Worm (Caenorhabditis elegans) whole organism, young adult: ENCODE results near the gene egl-4.
A peak's percentile ranks its signal among the peaks of the same experiment; 100 is the strongest.

Source experiments
- B0035.1 ChIP-seq: sonication (generic microtip); optimal IDR thresholded peaks from 2 replicates; lab custom pipeline; 2016; ENCODE audit warnings: missing genetic modification characterization, mild to moderate bottlenecking, missing compliant biosample characterization, missing genotype, missing genetic modification reagents
- F10E7.11 ChIP-seq: sonication (generic microtip); optimal IDR thresholded peaks from 2 replicates; lab custom pipeline; 2017; ENCODE audit warnings: mild to moderate bottlenecking, missing genetic modification characterization, moderate library complexity, missing compliant biosample characterization
- F33H1.4 ChIP-seq: fragments of 200-800 bp; sonication (Bioruptor generic); IDR thresholded peaks from 2 replicates; pipeline ENCODE4 v1.3.6; 2022; ENCODE audit warnings: missing genetic modification reagents, missing genetic modification characterization, missing compliant biosample characterization
- F57C9.4 ChIP-seq: sonication (generic microtip); optimal IDR thresholded peaks from 2 replicates; lab custom pipeline; 2017; ENCODE audit warnings: mild to moderate bottlenecking, missing genetic modification characterization, missing compliant biosample characterization
- K12H6.12 ChIP-seq: fragments of 200-800 bp; sonication (Bioruptor generic); optimal IDR thresholded peaks from 2 replicates; lab custom pipeline; 2018; ENCODE audit warnings: mild to moderate bottlenecking, missing genetic modification characterization, missing compliant biosample characterization
- T26A5.8 ChIP-seq: sonication (generic microtip); optimal IDR thresholded peaks from 2 replicates; lab custom pipeline; 2016; ENCODE audit warnings: missing genetic modification characterization, missing compliant biosample characterization
- Y53F4B.3 ChIP-seq: fragments of 200-800 bp; sonication (Bioruptor generic); IDR thresholded peaks from 2 replicates; pipeline ENCODE4 v1.3.6; 2022; ENCODE audit warnings: missing genetic modification reagents, missing genetic modification characterization, missing compliant biosample characterization
- Y53G8AR.9 ChIP-seq: fragments of 200-800 bp; sonication (Bioruptor generic); conservative IDR thresholded peaks from 2 replicates; pipeline ENCODE4 v1.3.6; 2022; ENCODE audit warnings: missing genetic modification reagents, missing genetic modification characterization, missing compliant biosample characterization
- Y56A3A.18 ChIP-seq: fragments of 200-800 bp; sonication (Bioruptor generic); IDR thresholded peaks from 2 replicates; pipeline ENCODE4 v1.3.6; 2022; ENCODE audit warnings: missing genetic modification reagents, missing genetic modification characterization, missing compliant biosample characterization
- Y67H2A.10 ChIP-seq: fragments of 200-800 bp; sonication (Bioruptor generic); conservative IDR thresholded peaks from 2 replicates; pipeline ENCODE4 v1.3.6; 2022; ENCODE audit warnings: missing genetic modification reagents, missing genetic modification characterization, missing compliant biosample characterization
- ZK185.1 ChIP-seq: sonication (generic microtip); optimal IDR thresholded peaks from 2 replicates; lab custom pipeline; 2016; ENCODE audit warnings: mild to moderate bottlenecking, missing genetic modification characterization, missing compliant biosample characterization; ENCODE audit not compliant: poor library complexity, severe bottlenecking
- ama-1 ChIP-seq, 3 experiments: fragments of 150-350 bp in 1 of 3; sonication (generic microtip) in 2 of 3; optimal IDR thresholded peaks; 2 replicates each; lab custom pipeline; 2014 to 2018; ENCODE audit warnings: missing biosample characterization in 2 of 3, missing genetic modification characterization in 2 of 3, missing genetic modification reagents in 2 of 3
- aptf-2 ChIP-seq: fragments of 200-800 bp; sonication (Bioruptor generic); conservative IDR thresholded peaks from 2 replicates; pipeline ENCODE4 v1.3.6; 2022; ENCODE audit warnings: missing genetic modification reagents, missing genetic modification characterization, missing compliant biosample characterization
- atf-7 ChIP-seq: sonication (generic microtip); optimal IDR thresholded peaks from 2 replicates; lab custom pipeline; 2017; ENCODE audit warnings: mild to moderate bottlenecking, missing genetic modification characterization, missing compliant biosample characterization
- attf-3 ChIP-seq: fragments of 200-800 bp; sonication (Bioruptor generic); conservative IDR thresholded peaks from 2 replicates; pipeline ENCODE4 v1.3.6; 2022; ENCODE audit warnings: missing genetic modification reagents, missing genetic modification characterization, missing compliant biosample characterization
- bed-1 ChIP-seq: fragments of 200-800 bp; sonication (Bioruptor generic); IDR thresholded peaks from 2 replicates; pipeline ENCODE4 v1.3.6; 2022; ENCODE audit warnings: missing genetic modification reagents, missing genetic modification characterization, missing compliant biosample characterization
- ccch-3 ChIP-seq: fragments of 200-800 bp; sonication (Bioruptor generic); optimal IDR thresholded peaks from 2 replicates; lab custom pipeline; 2018; ENCODE audit warnings: mild to moderate bottlenecking, missing genetic modification characterization, missing compliant biosample characterization
- cebp-1 ChIP-seq, 2 experiments: fragments of 200-800 bp in 1 of 2; sonication (Bioruptor generic) in 1 of 2; sonication (generic microtip) in 1 of 2; IDR thresholded peaks in 1 of 2; optimal IDR thresholded peaks in 1 of 2; 2 replicates each; pipeline versions ENCODE4 v1.3.6 to Lab custom; 2017 to 2022; ENCODE audit warnings: missing compliant biosample characterization in 2 of 2, missing genetic modification characterization in 2 of 2, mild to moderate bottlenecking in 1 of 2, missing genetic modification reagents in 1 of 2, moderate library complexity in 1 of 2
- cebp-2 ChIP-seq: fragments of 200-800 bp; sonication (Bioruptor generic); IDR thresholded peaks from 2 replicates; pipeline ENCODE4 v1.3.6; 2022; ENCODE audit warnings: missing genetic modification characterization, missing compliant biosample characterization
- ceh-40 ChIP-seq: fragments of 200-800 bp; sonication (Bioruptor generic); IDR thresholded peaks from 2 replicates; pipeline ENCODE4 v1.3.6; 2022; ENCODE audit warnings: missing genetic modification characterization, missing compliant biosample characterization
- ceh-91 ChIP-seq: fragments of 200-800 bp; sonication (Bioruptor generic); IDR thresholded peaks from 2 replicates; pipeline ENCODE4 v1.3.6; 2022; ENCODE audit warnings: missing genetic modification reagents, missing genetic modification characterization, missing compliant biosample characterization
- chd-7 ChIP-seq: sonication (generic microtip); optimal IDR thresholded peaks from 2 replicates; lab custom pipeline; 2016; ENCODE audit warnings: mild to moderate bottlenecking, missing genetic modification characterization, moderate library complexity, missing compliant biosample characterization
- hmg-20 ChIP-seq: fragments of 200-800 bp; sonication (Bioruptor generic); IDR thresholded peaks from 2 replicates; pipeline ENCODE4 v1.3.6; 2022; ENCODE audit warnings: missing genetic modification reagents, missing genetic modification characterization, missing compliant biosample characterization
- lag-1 ChIP-seq: fragments of 200-800 bp; sonication (Bioruptor generic); IDR thresholded peaks from 2 replicates; pipeline ENCODE4 v1.3.6; 2022; ENCODE audit warnings: missing genetic modification reagents, missing genetic modification characterization, missing compliant biosample characterization
- let-607 ChIP-seq, 2 experiments: fragments of 200-800 bp in 1 of 2; sonication (Bioruptor generic) in 1 of 2; sonication (generic microtip) in 1 of 2; optimal IDR thresholded peaks; 2 replicates each; lab custom pipeline; 2016 to 2018; ENCODE audit warnings: mild to moderate bottlenecking in 2 of 2, missing compliant biosample characterization in 2 of 2, missing genetic modification characterization in 2 of 2, moderate library complexity in 2 of 2, missing genotype in 1 of 2
- lsl-1 ChIP-seq: fragments of 200-800 bp; sonication (Bioruptor generic); optimal IDR thresholded peaks from 2 replicates; lab custom pipeline; 2018; ENCODE audit warnings: mild to moderate bottlenecking, missing genetic modification characterization, moderate library complexity, missing compliant biosample characterization
- madf-10 ChIP-seq: sonication (generic microtip); optimal IDR thresholded peaks from 2 replicates; lab custom pipeline; 2016; ENCODE audit warnings: mild to moderate bottlenecking, missing genetic modification characterization, missing compliant biosample characterization
- mes-4 ChIP-seq: sonication (generic microtip); optimal IDR thresholded peaks from 2 replicates; lab custom pipeline; 2016; ENCODE audit warnings: missing genotype, missing genetic modification characterization, missing compliant biosample characterization
- nfya-1 ChIP-seq: sonication (generic microtip); optimal IDR thresholded peaks from 2 replicates; lab custom pipeline; 2017; ENCODE audit warnings: antibody characterized with exemption, missing compliant biosample characterization, missing genetic modification characterization, borderline replicate concordance; ENCODE audit not compliant: insufficient read depth
- nfya-2 ChIP-seq: fragments of 200-800 bp; sonication (Bioruptor generic); IDR thresholded peaks from 2 replicates; pipeline ENCODE4 v1.3.6; 2022; ENCODE audit warnings: missing genetic modification reagents, missing genetic modification characterization, missing compliant biosample characterization
- nhr-120 ChIP-seq: fragments of 200-800 bp; sonication (Bioruptor generic); IDR thresholded peaks from 2 replicates; pipeline ENCODE4 v1.3.6; 2022; ENCODE audit warnings: missing genetic modification characterization, missing compliant biosample characterization
- nhr-80 ChIP-seq: sonication (generic microtip); optimal IDR thresholded peaks from 2 replicates; lab custom pipeline; 2016; ENCODE audit warnings: missing genetic modification characterization, missing compliant biosample characterization
- pbrm-1 ChIP-seq: fragments of 200-800 bp; sonication (Bioruptor generic); IDR thresholded peaks from 2 replicates; pipeline ENCODE4 v1.3.6; 2022; ENCODE audit warnings: missing genetic modification reagents, missing genetic modification characterization, missing compliant biosample characterization
- pha-4 ChIP-seq: fragments of 150-350 bp; sonication (generic microtip); optimal IDR thresholded peaks from 2 replicates; lab custom pipeline; 2014; ENCODE audit warnings: missing biosample characterization, missing genetic modification reagents, missing genetic modification characterization
- rec-8 ChIP-seq, 2 experiments: sonication (generic microtip); optimal IDR thresholded peaks; 2 replicates each; lab custom pipeline; 2016; ENCODE audit warnings: mild to moderate bottlenecking in 2 of 2, missing genetic modification characterization in 2 of 2, missing genetic modification reagents in 2 of 2, missing genotype in 2 of 2, missing biosample characterization in 1 of 2, missing compliant biosample characterization in 1 of 2, moderate library complexity in 1 of 2
- repo-1 ChIP-seq: sonication (generic microtip); optimal IDR thresholded peaks from 2 replicates; lab custom pipeline; 2017; ENCODE audit warnings: mild to moderate bottlenecking, missing genetic modification characterization, missing compliant biosample characterization
- rpc-1 ChIP-seq, 2 experiments: fragments of 150-350 bp in 1 of 2; sonication (generic microtip) in 1 of 2; optimal IDR thresholded peaks; 2 replicates each; lab custom pipeline; 2014 to 2018; ENCODE audit warnings: missing biosample characterization in 1 of 2, missing genetic modification characterization in 1 of 2, missing genetic modification reagents in 1 of 2, missing genotype in 1 of 2
- sea-2 ChIP-seq: fragments of 200-800 bp; sonication (Bioruptor generic); IDR thresholded peaks from 2 replicates; pipeline ENCODE4 v1.3.6; 2022; ENCODE audit warnings: missing genetic modification characterization, missing compliant biosample characterization
- snpc-4 ChIP-seq, 5 experiments: fragments of 150-350 bp in 1 of 5; sonication (generic microtip) in 4 of 5; optimal IDR thresholded peaks; 2 replicates each; lab custom pipeline; 2014 to 2018; ENCODE audit warnings: missing genetic modification characterization in 5 of 5, missing biosample characterization in 3 of 5, antibody characterized with exemption in 2 of 5, mild to moderate bottlenecking in 2 of 5, missing compliant biosample characterization in 2 of 5, missing genotype in 2 of 5, moderate library complexity in 2 of 5, missing genetic modification reagents in 1 of 5
- somi-1 ChIP-seq: fragments of 200-800 bp; sonication (Bioruptor generic); optimal IDR thresholded peaks from 2 replicates; lab custom pipeline; 2018; ENCODE audit warnings: mild to moderate bottlenecking, missing genetic modification characterization, missing compliant biosample characterization
- tbx-9 ChIP-seq: sonication (generic microtip); optimal IDR thresholded peaks from 2 replicates; lab custom pipeline; 2016; ENCODE audit warnings: borderline replicate concordance, missing genetic modification characterization, inconsistent platforms, missing compliant biosample characterization
- tlf-1 ChIP-seq: fragments of 200-800 bp; sonication (Bioruptor generic); optimal IDR thresholded peaks from 2 replicates; lab custom pipeline; 2018; ENCODE audit warnings: mild to moderate bottlenecking, missing genetic modification characterization, missing compliant biosample characterization
- unc-130 ChIP-seq: sonication (generic microtip); optimal IDR thresholded peaks from 2 replicates; lab custom pipeline; 2016; ENCODE audit warnings: missing genetic modification reagents, missing genetic modification characterization, missing compliant biosample characterization
- xnd-1 ChIP-seq: sonication (generic microtip); optimal IDR thresholded peaks from 2 replicates; lab custom pipeline; 2016; ENCODE audit warnings: missing genotype, missing genetic modification reagents, missing genetic modification characterization, missing compliant biosample characterization
- zfh-2 ChIP-seq: fragments of 200-800 bp; sonication (Bioruptor generic); conservative IDR thresholded peaks from 2 replicates; pipeline ENCODE4 v1.3.6; 2022; ENCODE audit warnings: missing genetic modification reagents, missing genetic modification characterization, missing compliant biosample characterization
- ztf-25 ChIP-seq: fragments of 200-800 bp; sonication (Bioruptor generic); IDR thresholded peaks from 2 replicates; pipeline ENCODE4 v1.3.6; 2022; ENCODE audit warnings: missing genetic modification reagents, missing genetic modification characterization, missing compliant biosample characterization
- ztf-3 ChIP-seq: fragments of 200-800 bp; sonication (Bioruptor generic); optimal IDR thresholded peaks from 2 replicates; lab custom pipeline; 2018; ENCODE audit warnings: mild to moderate bottlenecking, missing genetic modification characterization, missing compliant biosample characterization

The egl-4 gene

DNA sequence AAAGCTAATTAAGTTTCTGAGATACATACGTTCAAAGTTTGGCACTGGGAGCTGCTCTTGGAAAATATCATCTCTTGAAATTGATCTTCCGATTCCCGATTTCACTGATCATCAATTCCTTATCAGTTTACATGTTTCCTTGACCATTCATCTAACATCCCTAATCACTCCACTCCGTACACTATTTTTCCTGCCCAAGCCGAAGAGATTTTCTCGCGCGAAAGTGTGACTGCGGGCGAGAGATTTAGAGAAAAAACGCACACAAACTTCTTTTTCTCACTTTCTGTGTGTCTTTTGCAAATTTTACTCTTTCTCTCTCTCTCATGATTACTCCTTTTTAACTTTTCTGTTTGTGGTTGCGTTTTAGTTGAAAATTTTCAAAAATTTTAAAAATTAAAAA lies 10.7 kb upstream of the egl-4 start:
- TF ChIP-seq snpc-4 (GFP tag; optimal IDR thresholded peaks at IDR 0.05; lab: Kevin White, UChicago) (no peak), snpc-4 (tag; optimal IDR thresholded peaks at IDR 0.05; lab: Kevin White, UChicago) (peak in 2 of 4 experiments; percentile 50 to 62), nhr-120 (no peak), unc-130 (GFP tag; lab: Kevin White, UChicago) (no peak), nhr-80 (tag; lab: Kevin White, UChicago) (peak; percentile 80), repo-1 (tag; lab: Kevin White, UChicago) (no peak), ztf-25 (GFP tag; lab: Robert Waterston, UW) (no peak), pbrm-1 (no peak), ceh-91 (GFP tag; lab: Robert Waterston, UW) (no peak), ztf-3 (GFP tag; lab: Kevin White, UChicago) (no peak), tlf-1 (GFP tag; lab: Kevin White, UChicago) (no peak), lsl-1 (no peak), T26A5.8 (tag; lab: Kevin White, UChicago) (no peak), Y67H2A.10 (GFP tag; lab: Robert Waterston, UW) (no peak), F10E7.11 (tag; lab: Kevin White, UChicago) (no peak), pha-4 (tag; lab: Kevin White, UChicago) (no peak), somi-1 (GFP tag; lab: Kevin White, UChicago) (peak; percentile 13), attf-3 (GFP tag; lab: Robert Waterston, UW) (no peak), Y53F4B.3 (GFP tag; lab: Robert Waterston, UW) (no peak), lag-1 (GFP tag; lab: Robert Waterston, UW) (no peak), K12H6.12 (no peak), cebp-1 (GFP tag; IDR thresholded peaks at IDR 0.05; lab: Robert Waterston, UW) (no peak), cebp-1 (tag; optimal IDR thresholded peaks at IDR 0.05; lab: Kevin White, UChicago) (peak; percentile 40), cebp-2 (GFP tag; lab: Robert Waterston, UW) (no peak), Y56A3A.18 (no peak), mes-4 (tag; lab: Kevin White, UChicago) (no peak), rpc-1 (optimal IDR thresholded peaks at IDR 0.05; lab: Kevin White, UChicago) (no peak), rpc-1 (tag; optimal IDR thresholded peaks at IDR 0.05; lab: Kevin White, UChicago) (no peak), rec-8 (tag; optimal IDR thresholded peaks at IDR 0.05; lab: Kevin White, UChicago) (no peak), F33H1.4 (GFP tag; lab: Robert Waterston, UW) (no peak), xnd-1 (no peak), sea-2 (GFP tag; lab: Robert Waterston, UW) (no peak), hmg-20 (GFP tag; lab: Robert Waterston, UW) (no peak), madf-10 (no peak), zfh-2 (GFP tag; lab: Robert Waterston, UW) (no peak), tbx-9 (tag; lab: Kevin White, UChicago) (no peak), nfya-1 (tag; lab: Kevin White, UChicago) (no peak), B0035.1 (tag; lab: Kevin White, UChicago) (no peak), ceh-40 (GFP tag; lab: Robert Waterston, UW) (no peak), chd-7 (no peak), F57C9.4 (tag; lab: Kevin White, UChicago) (no peak), ama-1 (optimal IDR thresholded peaks at IDR 0.05; lab: Kevin White, UChicago) (no peak), ama-1 (GFP tag; optimal IDR thresholded peaks at IDR 0.05; lab: Kevin White, UChicago) (no peak), atf-7 (tag; lab: Kevin White, UChicago) (no peak), ccch-3 (GFP tag; lab: Kevin White, UChicago) (no peak), Y53G8AR.9 (GFP tag; lab: Robert Waterston, UW) (no peak), nfya-2 (GFP tag; lab: Robert Waterston, UW) (no peak), bed-1 (no peak), aptf-2 (GFP tag; lab: Robert Waterston, UW) (no peak), let-607 (tag; optimal IDR thresholded peaks at IDR 0.05; lab: Kevin White, UChicago) (no peak), ZK185.1 (no peak)
